Worm (Caenorhabditis elegans): ENCODE results near the gene M04D8.8.

The M04D8.8 gene

ce11 chrIII:9991324-9991723 is 42.7 kb upstream of the M04D8.8 start:
- TF ChIP-seq elt-1 (tag; optimal IDR thresholded peaks at IDR 0.05; ENCODE audit: borderline replicate concordance, insufficient read depth) (no peak), unc-62 (GFP tag; optimal IDR thresholded peaks at IDR 0.05) (no peak), flh-1 (GFP tag; optimal IDR thresholded peaks at IDR 0.05) (no peak), nhr-76 (tag; optimal IDR thresholded peaks at IDR 0.05) (no peak), ceh-83 (GFP tag; optimal IDR thresholded peaks at IDR 0.05) (no peak), blmp-1 (tag; optimal IDR thresholded peaks at IDR 0.05) (no peak), hlh-1 (tag; optimal IDR thresholded peaks at IDR 0.05) (no peak), mab-5 (tag; optimal IDR thresholded peaks at IDR 0.05) (no peak), sem-2 (GFP tag; optimal IDR thresholded peaks at IDR 0.05) (no peak), nhr-2 (tag; optimal IDR thresholded peaks at IDR 0.05) (no peak), unc-120 (tag; optimal IDR thresholded peaks at IDR 0.05; ENCODE audit: poor library complexity, severe bottlenecking) (no peak), ztf-11 (tag; optimal IDR thresholded peaks at IDR 0.05) (no peak), lsy-2 (tag; optimal IDR thresholded peaks at IDR 0.05) (no peak), ceh-39 (tag; optimal IDR thresholded peaks at IDR 0.05) (no peak)

- TF ChIP-seq unc-62 (GFP tag; optimal IDR thresholded peaks at IDR 0.05) (no peak), flh-1 (GFP tag; optimal IDR thresholded peaks at IDR 0.05) (no peak), nhr-76 (tag; optimal IDR thresholded peaks at IDR 0.05) (no peak), nhr-237 (tag; optimal IDR thresholded peaks at IDR 0.05) (no peak), tbx-8 (GFP tag; optimal IDR thresholded peaks at IDR 0.05) (no peak), lin-13 (tag; optimal IDR thresholded peaks at IDR 0.05) (no peak), unc-120 (tag; optimal IDR thresholded peaks at IDR 0.05; ENCODE audit: poor library complexity, severe bottlenecking) (no peak), zip-8 (tag; optimal IDR thresholded peaks at IDR 0.05) (peak; percentile 23), nhr-2 (tag; optimal IDR thresholded peaks at IDR 0.05) (peak; percentile 84), M03D4.4 (tag; optimal IDR thresholded peaks at IDR 0.05) (no peak), ztf-11 (tag; optimal IDR thresholded peaks at IDR 0.05) (no peak)
Observed at ce11 chrIII:9993535-9993934, 40.4 kb upstream of the M04D8.8 start, which contains the start of gene C05B5.4. Gene C05B5.4, plus strand, starts transcription at chrIII:9993885.

- TF ChIP-seq pha-4 (tag; optimal IDR thresholded peaks at IDR 0.05) = no peak
- no peak for TF ChIP-seq nhr-2 (tag; optimal IDR thresholded peaks at IDR 0.05)
- no peak for TF ChIP-seq flh-1 (GFP tag; optimal IDR thresholded peaks at IDR 0.05)
- TF ChIP-seq zip-8 (tag; optimal IDR thresholded peaks at IDR 0.05) = no peak
- TF ChIP-seq drap-1 (GFP tag; optimal IDR thresholded peaks at IDR 0.05) = no peak
- no peak for TF ChIP-seq ceh-83 (GFP tag; optimal IDR thresholded peaks at IDR 0.05)
- TF ChIP-seq nhr-12 (tag; optimal IDR thresholded peaks at IDR 0.05) = no peak
- no peak for TF ChIP-seq mep-1 (tag; optimal IDR thresholded peaks at IDR 0.05)
- no peak for TF ChIP-seq lsy-2 (tag; optimal IDR thresholded peaks at IDR 0.05)
Observed at ce11 chrIII:9997890-9998289, 36.1 kb upstream of the M04D8.8 start, which contains the start of gene pqn-8. Gene pqn-8, minus strand, starts transcription at chrIII:9997990.

ce11 chrIII:9999235-9999634 is 34.7 kb upstream of the M04D8.8 start, which contains the start of gene C05B5.17:
Gene C05B5.17, minus strand, starts transcription at chrIII:9999335.
- no peak for TF ChIP-seq sem-2 (GFP tag; optimal IDR thresholded peaks at IDR 0.05)
- no peak for TF ChIP-seq nhr-12 (tag; optimal IDR thresholded peaks at IDR 0.05)
- no peak for TF ChIP-seq mab-5 (tag; optimal IDR thresholded peaks at IDR 0.05)
- TF ChIP-seq ztf-11 (tag; optimal IDR thresholded peaks at IDR 0.05) = no peak
- TF ChIP-seq sptf-1 (tag; optimal IDR thresholded peaks at IDR 0.05) = no peak
- TF ChIP-seq unc-62 (GFP tag; optimal IDR thresholded peaks at IDR 0.05) = no peak
- TF ChIP-seq nhr-76 (tag; optimal IDR thresholded peaks at IDR 0.05) = no peak
- TF ChIP-seq hlh-1 (tag; optimal IDR thresholded peaks at IDR 0.05) = no peak
- TF ChIP-seq flh-1 (GFP tag; optimal IDR thresholded peaks at IDR 0.05) = no peak
- no peak for TF ChIP-seq ceh-83 (GFP tag; optimal IDR thresholded peaks at IDR 0.05)
- TF ChIP-seq lin-32 (GFP tag; optimal IDR thresholded peaks at IDR 0.05) = no peak
- no peak for TF ChIP-seq unc-120 (tag; optimal IDR thresholded peaks at IDR 0.05; ENCODE audit: poor library complexity, severe bottlenecking)
- TF ChIP-seq mls-2 (tag; optimal IDR thresholded peaks at IDR 0.05) = no peak
- no peak for TF ChIP-seq snpc-4 (tag; optimal IDR thresholded peaks at IDR 0.05)
- no peak for TF ChIP-seq zip-8 (tag; optimal IDR thresholded peaks at IDR 0.05)
- TF ChIP-seq tbx-8 (GFP tag; optimal IDR thresholded peaks at IDR 0.05) = no peak
- TF ChIP-seq drap-1 (GFP tag; optimal IDR thresholded peaks at IDR 0.05) = no peak
- no peak for TF ChIP-seq nhr-28 (tag; optimal IDR thresholded peaks at IDR 0.05)
- TF ChIP-seq nhr-2 (tag; optimal IDR thresholded peaks at IDR 0.05) = no peak

- no peak for TF ChIP-seq sem-2 (GFP tag; optimal IDR thresholded peaks at IDR 0.05)
Observed at ce11 chrIII:10000428-10000827, 33.6 kb upstream of the M04D8.8 start, which contains the start of gene C05B5.2. Gene C05B5.2, minus strand, starts transcription at chrIII:10000528.

ce11 chrIII:10001060-10001459 is 32.9 kb upstream of the M04D8.8 start, which contains the start of gene C05B5.5:
Gene C05B5.5, plus strand, starts transcription at chrIII:10001360.
- TF ChIP-seq lsy-2 (tag; optimal IDR thresholded peaks at IDR 0.05) = no peak
- TF ChIP-seq ces-1 (GFP tag; optimal IDR thresholded peaks at IDR 0.05) = no peak
- no peak for TF ChIP-seq zip-8 (tag; optimal IDR thresholded peaks at IDR 0.05)

Data from whole organism, mixed stage, embryonic.